Worm (Caenorhabditis elegans) whole organism, young adult: ENCODE measurements around the gene Y57G11C.14.

Source experiments
- B0336.3 ChIP-seq: fragments of 200-800 bp; sonication (Bioruptor generic); IDR thresholded peaks from 2 replicates; pipeline ENCODE4 v1.3.6; 2022; ENCODE audit warnings: missing genetic modification characterization, missing compliant biosample characterization
- F33H1.4 ChIP-seq: fragments of 200-800 bp; sonication (Bioruptor generic); IDR thresholded peaks from 2 replicates; pipeline ENCODE4 v1.3.6; 2022; ENCODE audit warnings: missing genetic modification reagents, missing genetic modification characterization, missing compliant biosample characterization
- F49E8.2 ChIP-seq: sonication (generic microtip); optimal IDR thresholded peaks from 3 replicates; lab custom pipeline; 2017; ENCODE audit warnings: missing genetic modification characterization, mild to moderate bottlenecking, missing compliant biosample characterization, antibody characterized with exemption, moderate library complexity; ENCODE audit not compliant: insufficient read depth
- F55B11.4 ChIP-seq: sonication (generic microtip); optimal IDR thresholded peaks from 2 replicates; lab custom pipeline; 2016; ENCODE audit warnings: missing compliant biosample characterization, missing genetic modification characterization, borderline replicate concordance; ENCODE audit not compliant: insufficient read depth
- Y53G8AR.9 ChIP-seq: fragments of 200-800 bp; sonication (Bioruptor generic); conservative IDR thresholded peaks from 2 replicates; pipeline ENCODE4 v1.3.6; 2022; ENCODE audit warnings: missing genetic modification reagents, missing genetic modification characterization, missing compliant biosample characterization
- athp-1 ChIP-seq: sonication (generic microtip); optimal IDR thresholded peaks from 2 replicates; lab custom pipeline; 2017; ENCODE audit warnings: mild to moderate bottlenecking, missing genetic modification characterization, missing compliant biosample characterization
- attf-5 ChIP-seq: fragments of 200-800 bp; sonication (Bioruptor generic); optimal IDR thresholded peaks from 2 replicates; lab custom pipeline; 2018; ENCODE audit warnings: mild to moderate bottlenecking, missing genetic modification characterization, missing compliant biosample characterization
- attf-6 ChIP-seq: fragments of 200-800 bp; sonication (Bioruptor generic); IDR thresholded peaks from 2 replicates; pipeline ENCODE4 v1.3.6; 2022; ENCODE audit warnings: missing genetic modification reagents, missing genetic modification characterization, missing compliant biosample characterization
- cebp-1 ChIP-seq, 2 experiments: fragments of 200-800 bp in 1 of 2; sonication (Bioruptor generic) in 1 of 2; sonication (generic microtip) in 1 of 2; IDR thresholded peaks in 1 of 2; optimal IDR thresholded peaks in 1 of 2; 2 replicates each; pipeline versions ENCODE4 v1.3.6 to Lab custom; 2017 to 2022; ENCODE audit warnings: missing compliant biosample characterization in 2 of 2, missing genetic modification characterization in 2 of 2, mild to moderate bottlenecking in 1 of 2, missing genetic modification reagents in 1 of 2, moderate library complexity in 1 of 2
- ceh-100 ChIP-seq: fragments of 200-800 bp; sonication (Bioruptor generic); IDR thresholded peaks from 2 replicates; pipeline ENCODE4 v1.3.6; 2022; ENCODE audit warnings: missing genetic modification reagents, missing genetic modification characterization, missing compliant biosample characterization
- dox-1 ChIP-seq: fragments of 200-800 bp; sonication (Bioruptor generic); IDR thresholded peaks from 2 replicates; pipeline ENCODE4 v1.3.6; 2022; ENCODE audit warnings: missing genetic modification reagents, missing genetic modification characterization, missing compliant biosample characterization
- ets-4 ChIP-seq: fragments of 200-800 bp; sonication (Bioruptor generic); optimal IDR thresholded peaks from 2 replicates; lab custom pipeline; 2018; ENCODE audit warnings: mild to moderate bottlenecking, missing genetic modification characterization, missing compliant biosample characterization
- him-1 ChIP-seq: sonication (generic microtip); optimal IDR thresholded peaks from 2 replicates; lab custom pipeline; 2016; ENCODE audit warnings: missing genotype, missing genetic modification reagents, missing genetic modification characterization, missing compliant biosample characterization
- hlh-12 ChIP-seq: sonication (generic microtip); optimal IDR thresholded peaks from 2 replicates; lab custom pipeline; 2016; ENCODE audit warnings: missing genetic modification characterization, missing compliant biosample characterization
- hlh-26 ChIP-seq: fragments of 200-800 bp; sonication (Bioruptor generic); conservative IDR thresholded peaks from 2 replicates; pipeline ENCODE4 v1.3.6; 2022; ENCODE audit warnings: missing genetic modification reagents, missing genetic modification characterization, missing compliant biosample characterization
- hmg-1.2 ChIP-seq: fragments of 200-800 bp; sonication (Bioruptor generic); IDR thresholded peaks from 2 replicates; pipeline ENCODE4 v1.3.6; 2022; ENCODE audit warnings: missing genetic modification reagents, missing genetic modification characterization, missing compliant biosample characterization
- hrde-1 ChIP-seq: sonication (generic microtip); optimal IDR thresholded peaks from 2 replicates; lab custom pipeline; 2016; ENCODE audit warnings: missing genetic modification characterization, mild to moderate bottlenecking, missing compliant biosample characterization, moderate library complexity, missing genotype, missing genetic modification reagents, borderline replicate concordance
- lag-1 ChIP-seq: fragments of 200-800 bp; sonication (Bioruptor generic); IDR thresholded peaks from 2 replicates; pipeline ENCODE4 v1.3.6; 2022; ENCODE audit warnings: missing genetic modification reagents, missing genetic modification characterization, missing compliant biosample characterization
- let-526 ChIP-seq: fragments of 200-800 bp; sonication (Bioruptor generic); IDR thresholded peaks from 2 replicates; pipeline ENCODE4 v1.3.6; 2022; ENCODE audit warnings: missing genetic modification reagents, missing genetic modification characterization, missing compliant biosample characterization
- let-607 ChIP-seq, 2 experiments: fragments of 200-800 bp in 1 of 2; sonication (Bioruptor generic) in 1 of 2; sonication (generic microtip) in 1 of 2; optimal IDR thresholded peaks; 2 replicates each; lab custom pipeline; 2016 to 2018; ENCODE audit warnings: mild to moderate bottlenecking in 2 of 2, missing compliant biosample characterization in 2 of 2, missing genetic modification characterization in 2 of 2, moderate library complexity in 2 of 2, missing genotype in 1 of 2
- lin-40 ChIP-seq: sonication (generic microtip); optimal IDR thresholded peaks from 2 replicates; lab custom pipeline; 2016; ENCODE audit warnings: missing genetic modification characterization, mild to moderate bottlenecking, missing compliant biosample characterization, missing genotype, missing genetic modification reagents
- lin-54 ChIP-seq: fragments of 200-800 bp; sonication (Bioruptor generic); optimal IDR thresholded peaks from 2 replicates; lab custom pipeline; 2018; ENCODE audit warnings: mild to moderate bottlenecking, missing genetic modification characterization, missing compliant biosample characterization
- lir-1 ChIP-seq: fragments of 200-800 bp; sonication (Bioruptor generic); conservative IDR thresholded peaks from 2 replicates; pipeline ENCODE4 v1.3.6; 2022; ENCODE audit warnings: missing genetic modification reagents, missing genetic modification characterization, missing compliant biosample characterization
- lsl-1 ChIP-seq: fragments of 200-800 bp; sonication (Bioruptor generic); optimal IDR thresholded peaks from 2 replicates; lab custom pipeline; 2018; ENCODE audit warnings: mild to moderate bottlenecking, missing genetic modification characterization, moderate library complexity, missing compliant biosample characterization
- mxl-1 ChIP-seq: sonication (generic microtip); optimal IDR thresholded peaks from 2 replicates; lab custom pipeline; 2016; ENCODE audit warnings: missing genetic modification characterization, missing compliant biosample characterization
- nhr-179 ChIP-seq: sonication (generic microtip); optimal IDR thresholded peaks from 2 replicates; lab custom pipeline; 2016; ENCODE audit warnings: mild to moderate bottlenecking, missing genetic modification characterization, missing compliant biosample characterization
- nhr-80 ChIP-seq: sonication (generic microtip); optimal IDR thresholded peaks from 2 replicates; lab custom pipeline; 2016; ENCODE audit warnings: missing genetic modification characterization, missing compliant biosample characterization
- nhr-90 ChIP-seq: sonication (generic microtip); optimal IDR thresholded peaks from 2 replicates; lab custom pipeline; 2016; ENCODE audit warnings: missing genotype, mild to moderate bottlenecking, missing genetic modification characterization, missing compliant biosample characterization
- pbrm-1 ChIP-seq: fragments of 200-800 bp; sonication (Bioruptor generic); IDR thresholded peaks from 2 replicates; pipeline ENCODE4 v1.3.6; 2022; ENCODE audit warnings: missing genetic modification reagents, missing genetic modification characterization, missing compliant biosample characterization
- sdz-38 ChIP-seq: sonication (generic microtip); optimal IDR thresholded peaks from 2 replicates; lab custom pipeline; 2016; ENCODE audit warnings: missing genotype, missing genetic modification characterization, missing compliant biosample characterization
- snpc-1.1 ChIP-seq: sonication (generic microtip); optimal IDR thresholded peaks from 2 replicates; lab custom pipeline; 2017; ENCODE audit warnings: missing genetic modification characterization, mild to moderate bottlenecking, missing compliant biosample characterization, antibody characterized with exemption, moderate library complexity, missing genotype, missing genetic modification reagents; ENCODE audit not compliant: insufficient read depth
- snpc-4 ChIP-seq, 5 experiments: fragments of 150-350 bp in 1 of 5; sonication (generic microtip) in 4 of 5; optimal IDR thresholded peaks; 2 replicates each; lab custom pipeline; 2014 to 2018; ENCODE audit warnings: missing genetic modification characterization in 5 of 5, missing biosample characterization in 3 of 5, antibody characterized with exemption in 2 of 5, mild to moderate bottlenecking in 2 of 5, missing compliant biosample characterization in 2 of 5, missing genotype in 2 of 5, moderate library complexity in 2 of 5, missing genetic modification reagents in 1 of 5
- ztf-26 ChIP-seq: sonication (generic microtip); optimal IDR thresholded peaks from 2 replicates; lab custom pipeline; 2017; ENCODE audit warnings: missing genetic modification characterization, missing compliant biosample characterization

Gene Y57G11C.14

ce11 chrIV:14784481-14784880, 14.6 kb upstream of the Y57G11C.14 start, which contains the start of gene nlp-56:
TSS of gene nlp-56 (minus strand) at chrIV:14784737.
- no peak for TF ChIP-seq him-1
- TF ChIP-seq ceh-100 (GFP tag; lab: Robert Waterston, UW) = no peak
- TF ChIP-seq nhr-179 (tag; lab: Kevin White, UChicago) = no peak
- no peak for TF ChIP-seq ztf-26 (tag; lab: Kevin White, UChicago)
- no peak for TF ChIP-seq hlh-26
- TF ChIP-seq F49E8.2 (tag; lab: Kevin White, UChicago) = no peak
- no peak for TF ChIP-seq lir-1 (GFP tag; lab: Robert Waterston, UW)

ce11 chrIV:14786374-14787136, 12.6 kb upstream of the Y57G11C.14 start, which contains the start of gene melo-1:
TSS of gene melo-1 (plus strand) at chrIV:14787031.
- TF ChIP-seq dox-1 (GFP tag; lab: Robert Waterston, UW) (peak; percentile 39; the same call in 1 of the 2 replicates), B0336.3 (GFP tag; lab: Robert Waterston, UW) (0 out of 2 replicates have a peak, but pooled peaks have one; percentile 18), pbrm-1 (GFP tag; lab: Robert Waterston, UW) (peak; percentile 22; the same call in 1 of the 2 replicates), attf-5 (GFP tag; lab: Kevin White, UChicago) (peak; percentile 46), hmg-1.2 (GFP tag; lab: Robert Waterston, UW) (peak; percentile 94), F33H1.4 (GFP tag; lab: Robert Waterston, UW) (peak; percentile 38; the same call in 1 of the 2 replicates), F55B11.4 (tag; lab: Kevin White, UChicago) (no peak), athp-1 (tag; lab: Kevin White, UChicago) (no peak), Y53G8AR.9 (no peak), ets-4 (no peak), let-526 (no peak), lag-1 (GFP tag; lab: Robert Waterston, UW) (no peak), snpc-4 (GFP tag; optimal IDR thresholded peaks at IDR 0.05; lab: Kevin White, UChicago) (no peak), snpc-4 (tag; optimal IDR thresholded peaks at IDR 0.05; lab: Kevin White, UChicago) (peak; percentile 8 to 67 (median 40)), lin-40 (tag; lab: Kevin White, UChicago) (peak; percentile 7), lsl-1 (GFP tag; lab: Kevin White, UChicago) (peak; percentile 76), cebp-1 (GFP tag; IDR thresholded peaks at IDR 0.05; lab: Robert Waterston, UW) (no peak), cebp-1 (tag; optimal IDR thresholded peaks at IDR 0.05; lab: Kevin White, UChicago) (peak; percentile 64), hlh-12 (tag; lab: Kevin White, UChicago) (no peak), hrde-1 (no peak), nhr-80 (tag; lab: Kevin White, UChicago) (peak; percentile 29), nhr-90 (tag; lab: Kevin White, UChicago) (no peak), sdz-38 (no peak), snpc-1.1 (tag; lab: Kevin White, UChicago) (no peak), him-1 (no peak), let-607 (tag; optimal IDR thresholded peaks at IDR 0.05; lab: Kevin White, UChicago) (peak; percentile 76 to 80), mxl-1 (tag; lab: Kevin White, UChicago) (no peak), attf-6 (GFP tag; lab: Robert Waterston, UW) (0 out of 2 replicates have a peak, but pooled peaks have one; percentile 14), lin-54 (peak; percentile 23)
